Worm (Caenorhabditis elegans) whole organism, young adult: ENCODE data around the gene F12F6.1.
A peak's percentile ranks its signal among the peaks of the same experiment; 100 is the strongest.

ENCODE experiments used
- C17E4.6 ChIP-seq: fragments of 200-800 bp; sonication (Bioruptor generic); IDR thresholded peaks from 2 replicates; pipeline ENCODE4 v1.3.6; 2022; ENCODE audit warnings: missing genetic modification reagents, missing genetic modification characterization, missing compliant biosample characterization
- D2030.7 ChIP-seq: fragments of 200-800 bp; sonication (Bioruptor generic); IDR thresholded peaks from 2 replicates; pipeline ENCODE4 v1.3.6; 2022; ENCODE audit warnings: missing genetic modification reagents, missing genetic modification characterization, missing compliant biosample characterization
- F22D6.2 ChIP-seq: sonication (generic microtip); optimal IDR thresholded peaks from 2 replicates; lab custom pipeline; 2016; ENCODE audit warnings: mild to moderate bottlenecking, missing genetic modification characterization, missing compliant biosample characterization
- F23B12.7 ChIP-seq: sonication (generic microtip); optimal IDR thresholded peaks from 2 replicates; lab custom pipeline; 2017; ENCODE audit warnings: missing genetic modification characterization, mild to moderate bottlenecking, missing compliant biosample characterization, antibody characterized with exemption, moderate library complexity; ENCODE audit not compliant: insufficient read depth
- F49E8.2 ChIP-seq: sonication (generic microtip); optimal IDR thresholded peaks from 3 replicates; lab custom pipeline; 2017; ENCODE audit warnings: missing genetic modification characterization, mild to moderate bottlenecking, missing compliant biosample characterization, antibody characterized with exemption, moderate library complexity; ENCODE audit not compliant: insufficient read depth
- F52B5.7 ChIP-seq: sonication (generic microtip); optimal IDR thresholded peaks from 2 replicates; lab custom pipeline; 2016; ENCODE audit warnings: mild to moderate bottlenecking, missing genetic modification characterization, missing compliant biosample characterization
- K12H6.12 ChIP-seq: fragments of 200-800 bp; sonication (Bioruptor generic); optimal IDR thresholded peaks from 2 replicates; lab custom pipeline; 2018; ENCODE audit warnings: mild to moderate bottlenecking, missing genetic modification characterization, missing compliant biosample characterization
- T26A5.8 ChIP-seq: sonication (generic microtip); optimal IDR thresholded peaks from 2 replicates; lab custom pipeline; 2016; ENCODE audit warnings: missing genetic modification characterization, missing compliant biosample characterization
- Y53F4B.3 ChIP-seq: fragments of 200-800 bp; sonication (Bioruptor generic); IDR thresholded peaks from 2 replicates; pipeline ENCODE4 v1.3.6; 2022; ENCODE audit warnings: missing genetic modification reagents, missing genetic modification characterization, missing compliant biosample characterization
- aptf-3 ChIP-seq: fragments of 200-800 bp; sonication (Bioruptor generic); IDR thresholded peaks from 2 replicates; pipeline ENCODE4 v1.3.6; 2022; ENCODE audit warnings: missing genetic modification characterization, missing compliant biosample characterization
- athp-1 ChIP-seq: sonication (generic microtip); optimal IDR thresholded peaks from 2 replicates; lab custom pipeline; 2017; ENCODE audit warnings: mild to moderate bottlenecking, missing genetic modification characterization, missing compliant biosample characterization
- attf-5 ChIP-seq: fragments of 200-800 bp; sonication (Bioruptor generic); optimal IDR thresholded peaks from 2 replicates; lab custom pipeline; 2018; ENCODE audit warnings: mild to moderate bottlenecking, missing genetic modification characterization, missing compliant biosample characterization
- bed-2 ChIP-seq: fragments of 200-800 bp; sonication (Bioruptor generic); IDR thresholded peaks from 2 replicates; pipeline ENCODE4 v1.3.6; 2022; ENCODE audit warnings: missing genetic modification reagents, missing genetic modification characterization, missing compliant biosample characterization
- cebp-1 ChIP-seq, 2 experiments: fragments of 200-800 bp in 1 of 2; sonication (Bioruptor generic) in 1 of 2; sonication (generic microtip) in 1 of 2; IDR thresholded peaks in 1 of 2; optimal IDR thresholded peaks in 1 of 2; 2 replicates each; pipeline versions ENCODE4 v1.3.6 to Lab custom; 2017 to 2022; ENCODE audit warnings: missing compliant biosample characterization in 2 of 2, missing genetic modification characterization in 2 of 2, mild to moderate bottlenecking in 1 of 2, missing genetic modification reagents in 1 of 2, moderate library complexity in 1 of 2
- ceh-100 ChIP-seq: fragments of 200-800 bp; sonication (Bioruptor generic); IDR thresholded peaks from 2 replicates; pipeline ENCODE4 v1.3.6; 2022; ENCODE audit warnings: missing genetic modification reagents, missing genetic modification characterization, missing compliant biosample characterization
- ceh-58 ChIP-seq: fragments of 200-800 bp; sonication (Bioruptor generic); IDR thresholded peaks from 2 replicates; pipeline ENCODE4 v1.3.6; 2022; ENCODE audit warnings: missing genetic modification characterization, missing compliant biosample characterization
- ceh-79 ChIP-seq: sonication (generic microtip); optimal IDR thresholded peaks from 2 replicates; lab custom pipeline; 2017; ENCODE audit warnings: mild to moderate bottlenecking, missing genetic modification characterization, missing compliant biosample characterization
- ceh-91 ChIP-seq: fragments of 200-800 bp; sonication (Bioruptor generic); IDR thresholded peaks from 2 replicates; pipeline ENCODE4 v1.3.6; 2022; ENCODE audit warnings: missing genetic modification reagents, missing genetic modification characterization, missing compliant biosample characterization
- egrh-3 ChIP-seq: fragments of 200-800 bp; sonication (Bioruptor generic); IDR thresholded peaks from 2 replicates; pipeline ENCODE4 v1.3.6; 2022; ENCODE audit warnings: missing genetic modification reagents, missing genetic modification characterization, missing compliant biosample characterization
- ekl-4 ChIP-seq: fragments of 200-800 bp; sonication (Bioruptor generic); IDR thresholded peaks from 2 replicates; pipeline ENCODE4 v1.3.6; 2022; ENCODE audit warnings: missing genetic modification reagents, missing genetic modification characterization, missing compliant biosample characterization
- gei-17 ChIP-seq: fragments of 200-800 bp; sonication (Bioruptor generic); optimal IDR thresholded peaks from 2 replicates; lab custom pipeline; 2018; ENCODE audit warnings: mild to moderate bottlenecking, missing genetic modification characterization, missing compliant biosample characterization
- hrde-1 ChIP-seq: sonication (generic microtip); optimal IDR thresholded peaks from 2 replicates; lab custom pipeline; 2016; ENCODE audit warnings: missing genetic modification characterization, mild to moderate bottlenecking, missing compliant biosample characterization, moderate library complexity, missing genotype, missing genetic modification reagents, borderline replicate concordance
- hsf-1 ChIP-seq: fragments of 200-800 bp; sonication (Bioruptor generic); IDR thresholded peaks from 2 replicates; pipeline ENCODE4 v1.3.6; 2022; ENCODE audit warnings: missing genetic modification reagents, missing genetic modification characterization, missing compliant biosample characterization
- let-526 ChIP-seq: fragments of 200-800 bp; sonication (Bioruptor generic); IDR thresholded peaks from 2 replicates; pipeline ENCODE4 v1.3.6; 2022; ENCODE audit warnings: missing genetic modification reagents, missing genetic modification characterization, missing compliant biosample characterization
- let-607 ChIP-seq, 2 experiments: fragments of 200-800 bp in 1 of 2; sonication (Bioruptor generic) in 1 of 2; sonication (generic microtip) in 1 of 2; optimal IDR thresholded peaks; 2 replicates each; lab custom pipeline; 2016 to 2018; ENCODE audit warnings: mild to moderate bottlenecking in 2 of 2, missing compliant biosample characterization in 2 of 2, missing genetic modification characterization in 2 of 2, moderate library complexity in 2 of 2, missing genotype in 1 of 2
- lsl-1 ChIP-seq: fragments of 200-800 bp; sonication (Bioruptor generic); optimal IDR thresholded peaks from 2 replicates; lab custom pipeline; 2018; ENCODE audit warnings: mild to moderate bottlenecking, missing genetic modification characterization, moderate library complexity, missing compliant biosample characterization
- madf-10 ChIP-seq: sonication (generic microtip); optimal IDR thresholded peaks from 2 replicates; lab custom pipeline; 2016; ENCODE audit warnings: mild to moderate bottlenecking, missing genetic modification characterization, missing compliant biosample characterization
- madf-3 ChIP-seq: fragments of 200-800 bp; sonication (Bioruptor generic); IDR thresholded peaks from 2 replicates; pipeline ENCODE4 v1.3.6; 2022; ENCODE audit warnings: missing genetic modification reagents, missing genetic modification characterization, missing compliant biosample characterization
- madf-6 ChIP-seq: fragments of 200-800 bp; sonication (Bioruptor generic); IDR thresholded peaks from 2 replicates; pipeline ENCODE4 v1.3.6; 2022; ENCODE audit warnings: missing genetic modification reagents, missing genetic modification characterization, missing compliant biosample characterization
- mcd-1 ChIP-seq: fragments of 200-800 bp; sonication (Bioruptor generic); IDR thresholded peaks from 2 replicates; pipeline ENCODE4 v1.3.6; 2022; ENCODE audit warnings: missing genetic modification reagents, missing genetic modification characterization, missing compliant biosample characterization
- nfya-1 ChIP-seq: sonication (generic microtip); optimal IDR thresholded peaks from 2 replicates; lab custom pipeline; 2017; ENCODE audit warnings: antibody characterized with exemption, missing compliant biosample characterization, missing genetic modification characterization, borderline replicate concordance; ENCODE audit not compliant: insufficient read depth
- nfya-2 ChIP-seq: fragments of 200-800 bp; sonication (Bioruptor generic); IDR thresholded peaks from 2 replicates; pipeline ENCODE4 v1.3.6; 2022; ENCODE audit warnings: missing genetic modification reagents, missing genetic modification characterization, missing compliant biosample characterization
- nhr-120 ChIP-seq: fragments of 200-800 bp; sonication (Bioruptor generic); IDR thresholded peaks from 2 replicates; pipeline ENCODE4 v1.3.6; 2022; ENCODE audit warnings: missing genetic modification characterization, missing compliant biosample characterization
- nhr-179 ChIP-seq: sonication (generic microtip); optimal IDR thresholded peaks from 2 replicates; lab custom pipeline; 2016; ENCODE audit warnings: mild to moderate bottlenecking, missing genetic modification characterization, missing compliant biosample characterization
- nhr-80 ChIP-seq: sonication (generic microtip); optimal IDR thresholded peaks from 2 replicates; lab custom pipeline; 2016; ENCODE audit warnings: missing genetic modification characterization, missing compliant biosample characterization
- pbrm-1 ChIP-seq: fragments of 200-800 bp; sonication (Bioruptor generic); IDR thresholded peaks from 2 replicates; pipeline ENCODE4 v1.3.6; 2022; ENCODE audit warnings: missing genetic modification reagents, missing genetic modification characterization, missing compliant biosample characterization
- pha-4 ChIP-seq: fragments of 150-350 bp; sonication (generic microtip); optimal IDR thresholded peaks from 2 replicates; lab custom pipeline; 2014; ENCODE audit warnings: missing biosample characterization, missing genetic modification reagents, missing genetic modification characterization
- somi-1 ChIP-seq: fragments of 200-800 bp; sonication (Bioruptor generic); optimal IDR thresholded peaks from 2 replicates; lab custom pipeline; 2018; ENCODE audit warnings: mild to moderate bottlenecking, missing genetic modification characterization, missing compliant biosample characterization
- zfh-2 ChIP-seq: fragments of 200-800 bp; sonication (Bioruptor generic); conservative IDR thresholded peaks from 2 replicates; pipeline ENCODE4 v1.3.6; 2022; ENCODE audit warnings: missing genetic modification reagents, missing genetic modification characterization, missing compliant biosample characterization

Gene F12F6.1

DNA sequence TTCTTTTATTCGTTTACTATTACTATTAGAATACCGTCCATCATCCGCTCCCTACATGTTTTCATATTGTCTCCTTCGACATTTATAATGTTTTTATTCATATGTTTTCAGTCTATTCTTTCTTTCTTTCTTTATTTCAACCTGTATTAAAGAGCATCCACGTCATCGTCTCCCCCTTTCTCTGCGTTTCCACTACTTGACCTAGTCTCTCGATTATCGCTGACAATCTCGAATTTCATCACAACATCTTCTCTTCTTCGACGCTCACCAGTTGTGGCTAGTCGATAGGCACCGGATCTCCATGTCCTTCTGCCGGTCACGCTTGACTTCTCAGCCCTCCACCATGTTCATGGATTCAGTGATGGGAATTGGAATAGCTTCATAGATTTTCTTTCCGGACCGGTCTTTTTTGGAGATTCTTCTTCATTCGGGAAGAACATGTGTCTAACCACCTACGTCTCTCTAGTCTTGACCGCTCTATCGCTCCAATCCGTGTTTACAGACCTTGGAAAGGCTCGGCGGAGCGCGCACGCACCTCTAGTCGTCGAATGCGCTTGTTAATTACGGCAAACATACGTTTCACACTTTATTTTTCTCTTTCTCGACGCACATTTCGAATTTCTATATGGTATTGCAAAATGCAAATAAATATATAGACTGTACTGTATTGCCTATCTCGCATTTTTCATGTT is 15.4 kb upstream of the F12F6.1 start:
- no peak for TF ChIP-seq mcd-1
- TF ChIP-seq madf-3, result peak; percentile 52; the same call in 1 of the 2 replicates
- TF ChIP-seq cebp-1 (GFP tag; IDR thresholded peaks at IDR 0.05; lab: Robert Waterston, UW), result no peak
- peak; percentile 4 for TF ChIP-seq cebp-1 (tag; optimal IDR thresholded peaks at IDR 0.05; lab: Kevin White, UChicago)

DNA sequence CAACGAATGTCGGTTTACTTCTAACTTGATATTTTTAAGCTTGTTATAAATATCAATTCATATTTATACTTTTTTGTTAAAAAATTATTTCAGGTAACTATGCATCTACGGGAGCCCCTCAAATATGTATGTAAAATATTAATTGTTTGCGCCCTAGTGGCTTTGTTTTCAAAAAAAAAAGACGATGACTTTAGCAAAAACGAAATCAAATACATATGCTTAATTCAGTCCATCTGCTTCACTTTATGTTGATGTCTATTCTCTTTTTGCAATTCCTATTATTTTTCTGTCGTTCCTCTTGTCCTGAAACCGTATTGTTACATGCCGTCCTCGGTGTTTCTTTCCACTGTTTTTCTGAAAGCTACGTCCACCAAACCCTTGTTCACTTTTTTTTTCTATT is 14.0 kb upstream of the F12F6.1 start:
- TF ChIP-seq madf-6 (GFP tag; lab: Robert Waterston, UW), result no peak
- TF ChIP-seq athp-1 (tag; lab: Kevin White, UChicago), result no peak
- no peak for TF ChIP-seq zfh-2 (GFP tag; lab: Robert Waterston, UW)
- no peak for TF ChIP-seq Y53F4B.3 (GFP tag; lab: Robert Waterston, UW)
- TF ChIP-seq ceh-100 (GFP tag; lab: Robert Waterston, UW), result no peak
- TF ChIP-seq madf-10 (tag; lab: Kevin White, UChicago), result no peak
- TF ChIP-seq T26A5.8 (tag; lab: Kevin White, UChicago), result no peak
- TF ChIP-seq ceh-79, result no peak
- no peak for TF ChIP-seq F52B5.7 (tag; lab: Kevin White, UChicago)

DNA sequence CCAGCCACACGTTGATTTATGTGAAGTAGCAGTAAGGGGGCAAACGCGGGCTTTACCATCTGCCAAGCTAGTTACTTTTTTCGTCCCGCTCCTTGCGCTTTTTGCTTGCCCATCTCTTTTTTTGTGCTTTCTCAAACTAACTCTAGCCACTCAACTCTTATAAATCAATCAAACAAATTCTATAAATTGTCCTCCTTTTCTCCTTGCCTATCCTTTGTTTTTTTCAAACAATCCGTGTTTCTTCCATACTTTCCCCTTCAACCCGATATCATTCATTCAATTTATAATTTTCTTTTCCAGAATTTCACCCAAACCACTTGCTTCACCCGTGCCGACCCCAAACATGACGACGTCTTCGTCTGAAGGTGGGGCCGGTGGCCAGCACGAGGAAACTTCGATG is 13.6 kb upstream of the F12F6.1 start, which contains the start of gene srgp-1:
srgp-1 (plus strand) TSS at position 301 of the 400 bp plus-strand sequence.
- no peak for TF ChIP-seq pbrm-1 (GFP tag; lab: Robert Waterston, UW)
- TF ChIP-seq F49E8.2 (tag; lab: Kevin White, UChicago), result no peak
- no peak for TF ChIP-seq D2030.7 (GFP tag; lab: Robert Waterston, UW)
- no peak for TF ChIP-seq C17E4.6 (GFP tag; lab: Robert Waterston, UW)
- no peak for TF ChIP-seq attf-5 (GFP tag; lab: Kevin White, UChicago)
- TF ChIP-seq athp-1 (tag; lab: Kevin White, UChicago), result no peak
- no peak for TF ChIP-seq F22D6.2 (tag; lab: Kevin White, UChicago)
- TF ChIP-seq aptf-3 (GFP tag; lab: Robert Waterston, UW), result no peak
- TF ChIP-seq lsl-1 (GFP tag; lab: Kevin White, UChicago), result no peak
- no peak for TF ChIP-seq ceh-58 (GFP tag; lab: Robert Waterston, UW)
- TF ChIP-seq gei-17, result no peak
- TF ChIP-seq K12H6.12 (tag; lab: Kevin White, UChicago), result no peak
- no peak for TF ChIP-seq nhr-179 (tag; lab: Kevin White, UChicago)
- TF ChIP-seq let-526 (GFP tag; lab: Robert Waterston, UW), result no peak
- no peak for TF ChIP-seq hrde-1
- no peak for TF ChIP-seq nfya-2 (GFP tag; lab: Robert Waterston, UW)

DNA sequence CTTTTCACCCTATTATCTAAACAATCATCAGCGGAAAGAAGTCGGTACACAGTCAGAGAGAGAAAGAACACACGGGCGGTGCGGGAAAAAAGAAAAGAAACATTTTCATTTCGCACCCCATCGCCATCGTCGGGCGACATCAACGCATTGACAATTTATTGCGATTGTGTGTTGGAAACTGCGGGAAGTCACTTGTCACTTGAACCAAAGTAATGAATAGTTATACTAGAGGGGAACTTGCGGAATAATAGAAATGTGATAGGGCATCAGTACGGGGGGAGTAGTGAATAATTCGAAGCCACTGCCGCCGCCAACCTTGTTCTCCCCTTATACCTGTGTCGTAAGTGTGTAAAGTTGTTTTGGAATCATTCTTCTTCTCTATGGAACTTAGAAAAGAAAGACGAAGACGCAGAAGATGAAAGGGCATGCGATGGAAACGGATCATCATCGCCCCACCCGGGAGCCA is 12.3 kb upstream of the F12F6.1 start:
- TF ChIP-seq ceh-58 (GFP tag; lab: Robert Waterston, UW) (no peak), nhr-120 (GFP tag; lab: Robert Waterston, UW) (no peak), pbrm-1 (GFP tag; lab: Robert Waterston, UW) (no peak), ceh-91 (GFP tag; lab: Robert Waterston, UW) (no peak), zfh-2 (GFP tag; lab: Robert Waterston, UW) (0 out of 2 replicates have a peak, but pooled peaks have one; percentile 4), egrh-3 (no peak), F23B12.7 (tag; lab: Kevin White, UChicago) (no peak), let-607 (tag; optimal IDR thresholded peaks at IDR 0.05; lab: Kevin White, UChicago) (no peak), pha-4 (tag; lab: Kevin White, UChicago) (no peak), nhr-80 (tag; lab: Kevin White, UChicago) (no peak), ekl-4 (GFP tag; lab: Robert Waterston, UW) (peak; percentile 18; the same call in 1 of the 2 replicates), bed-2 (no peak), nfya-1 (tag; lab: Kevin White, UChicago) (no peak), F22D6.2 (tag; lab: Kevin White, UChicago) (no peak), mcd-1 (no peak), somi-1 (peak; percentile 2), hsf-1 (GFP tag; lab: Robert Waterston, UW) (no peak)
